Fruit fly (Drosophila melanogaster) Kc167 (cell line): ENCODE data around the gene RpL7-like.

Experiments used
- h ChIP-seq: fragments of >200 bp; optimal IDR thresholded peaks from 3 replicates; lab custom pipeline; 2018; ENCODE audit warnings: missing external identifiers
- insv ChIP-seq: fragments of >200 bp; optimal IDR thresholded peaks from 3 replicates; lab custom pipeline; 2018; ENCODE audit warnings: missing external identifiers
- psq ChIP-seq: fragments of >200 bp; optimal IDR thresholded peaks from 2 replicates; lab custom pipeline; 2017; ENCODE audit warnings: missing external identifiers
- ttk ChIP-seq: sonication (Bioruptor generic); optimal IDR thresholded peaks from 2 replicates; lab custom pipeline; 2017; ENCODE audit warnings: missing external identifiers

DNA sequence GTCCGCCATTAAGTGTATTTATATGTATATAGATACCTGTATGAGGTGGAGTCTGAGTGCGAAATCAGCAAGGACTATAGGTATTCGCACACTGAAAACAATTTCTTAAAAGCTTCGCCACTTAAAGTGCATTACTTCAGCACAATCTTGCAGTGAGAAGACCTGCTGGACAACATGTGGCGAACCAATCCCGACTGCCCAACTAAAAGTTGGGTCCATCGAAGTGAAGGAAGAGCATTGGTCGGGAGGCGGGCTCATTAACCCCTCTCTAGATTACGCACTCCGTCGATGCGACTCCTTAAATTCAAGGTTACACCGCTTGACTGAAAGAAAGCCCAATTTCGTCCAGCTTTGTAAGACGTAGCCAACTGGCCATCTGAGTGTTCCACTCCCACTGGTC, 42.9 kb upstream of the RpL7-like start:
- TF ChIP-seq psq (lab: Kevin White, UChicago) (no peak), h (lab: Kevin White, UChicago) (no peak), ttk (lab: Kevin White, UChicago) (no peak), insv (lab: Kevin White, UChicago) (no peak)
